In the genomic region with DNA sequence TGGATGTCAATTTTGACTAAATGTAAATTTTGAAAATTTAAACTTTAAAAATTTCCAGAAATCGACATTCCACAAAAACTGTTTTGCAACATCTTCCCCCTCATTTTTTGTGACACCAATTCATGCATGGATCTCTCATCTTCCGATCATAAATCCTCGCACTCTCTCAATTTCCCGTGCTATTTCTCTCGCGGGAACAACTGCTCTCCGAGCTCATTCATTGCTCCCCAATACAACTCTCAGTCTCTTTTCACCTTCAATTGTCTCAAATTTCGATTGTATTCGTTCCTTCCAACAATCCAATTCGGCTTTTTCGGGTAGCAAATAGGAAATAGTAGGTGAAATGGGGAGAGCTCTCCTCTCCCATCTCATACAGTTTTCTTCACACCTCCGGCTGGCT, we compare ENCODE assay signal across 4 worm cellular contexts.
A peak's percentile ranks its signal among the peaks of the same experiment; 100 is the strongest.
TF ChIP-seq lines count a peak whose summit lies in the region.

No protein-coding gene starts in this region.

TF ChIP-seq in whole organism, L1 larva, 84 proteins besides CTCF, POLR2A, EP300 and RAD21:
- TF ChIP-seq nhr-85 (tag; lab: Kevin White, UChicago) (peak; percentile 28), lir-3 (tag; optimal IDR thresholded peaks at IDR 0.05; lab: Kevin White, UChicago; ENCODE audit: poor library complexity) (no peak), efl-1 (optimal IDR thresholded peaks at IDR 0.05; lab: Kevin White, UChicago) (no peak), efl-1 (GFP tag; optimal IDR thresholded peaks at IDR 0.05 in 1 of 2; lab: Kevin White, UChicago) (peak in 1 of 2 experiments; percentile 79)
TF ChIP-seq in whole organism, L1 larva: peak in this region for 2.

TF ChIP-seq in whole organism, L3 larva, 47 proteins besides CTCF, POLR2A, EP300 and RAD21:
- TF ChIP-seq egl-5 (tag; optimal IDR thresholded peaks at IDR 0.05; lab: Kevin White, UChicago) (peak; percentile 21), aly-2 (tag; optimal IDR thresholded peaks at IDR 0.05; lab: Kevin White, UChicago) (no peak), hmg-11 (tag; optimal IDR thresholded peaks at IDR 0.05; lab: Kevin White, UChicago) (no peak), elt-3 (tag; optimal IDR thresholded peaks at IDR 0.05; lab: Kevin White, UChicago) (no peak), fos-1 (tag; optimal IDR thresholded peaks at IDR 0.05; lab: Kevin White, UChicago) (no peak)

TF ChIP-seq in whole organism, late embryonic, 69 proteins besides CTCF, POLR2A, EP300 and RAD21:
- no peak for TF ChIP-seq ceh-2 (tag; optimal IDR thresholded peaks at IDR 0.05; lab: Kevin White, UChicago)
- TF ChIP-seq ceh-34 (tag; optimal IDR thresholded peaks at IDR 0.05; lab: Kevin White, UChicago): peak; percentile 42
- TF ChIP-seq ceh-18 (tag; optimal IDR thresholded peaks at IDR 0.05; lab: Kevin White, UChicago): peak; percentile 18
- TF ChIP-seq C08G9.2 (tag; optimal IDR thresholded peaks at IDR 0.05; lab: Kevin White, UChicago): no peak

TF ChIP-seq in whole organism, mixed stage, embryonic, 35 proteins besides CTCF, POLR2A, EP300 and RAD21:
- TF ChIP-seq hlh-1 (tag; optimal IDR thresholded peaks at IDR 0.05; lab: Kevin White, UChicago) (peak; percentile 60), pha-4 (tag; optimal IDR thresholded peaks at IDR 0.05; lab: Kevin White, UChicago) (peak; percentile 10), nhr-28 (tag; optimal IDR thresholded peaks at IDR 0.05; lab: Kevin White, UChicago) (no peak)
TF ChIP-seq in whole organism, mixed stage, embryonic: peak in this region for 2.
